Worm (Caenorhabditis elegans): ENCODE data around the gene C32D5.12.

DNA sequence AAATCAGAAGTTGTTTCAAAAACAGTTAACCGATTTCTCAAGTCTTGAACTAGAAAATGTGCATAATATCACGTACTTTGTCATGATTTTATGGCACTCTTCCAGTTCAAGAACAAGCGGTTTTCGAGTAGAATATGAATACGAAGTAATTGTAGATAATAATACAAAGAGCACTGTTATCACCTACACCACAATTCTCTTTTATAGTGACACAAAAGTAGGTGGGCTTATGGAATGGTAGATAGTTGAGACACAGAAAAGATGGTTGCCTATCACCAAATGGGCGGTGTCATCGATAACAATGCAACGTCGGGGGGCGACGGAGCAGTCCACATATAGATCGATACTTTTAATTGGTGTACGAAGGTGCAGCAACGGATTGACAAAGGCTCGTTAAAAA, 30.1 kb downstream of the C32D5.12 start:
- TF ChIP-seq unc-62 (GFP tag; optimal IDR thresholded peaks at IDR 0.05) (no peak), hpl-2 (GFP tag; optimal IDR thresholded peaks at IDR 0.05) (no peak), elt-3 (tag; optimal IDR thresholded peaks at IDR 0.05) (no peak), zip-4 (GFP tag; optimal IDR thresholded peaks at IDR 0.05) (no peak)

Measured in whole organism, L1 larva.